Worm (Caenorhabditis elegans) whole organism, early embryonic: Measurements from ENCODE around the gene nspd-7.

Experiments
- B0310.2 ChIP-seq: sonication (generic microtip); optimal IDR thresholded peaks from 2 replicates; lab custom pipeline; 2016; ENCODE audit warnings: mild to moderate bottlenecking, missing genetic modification characterization, missing compliant biosample characterization
- ama-1 ChIP-seq: fragments of 150-350 bp; optimal IDR thresholded peaks from 2 replicates; lab custom pipeline; 2014
- ceh-36 ChIP-seq: sonication (generic microtip); optimal IDR thresholded peaks from 2 replicates; lab custom pipeline; 2016; ENCODE audit warnings: missing genetic modification characterization, inconsistent platforms, missing compliant biosample characterization
- ets-7 ChIP-seq: sonication (generic microtip); optimal IDR thresholded peaks from 2 replicates; lab custom pipeline; 2016; ENCODE audit warnings: missing genotype, missing genetic modification characterization, missing compliant biosample characterization
- flt-1 ChIP-seq: fragments of 200-800 bp; sonication (Bioruptor generic); IDR thresholded peaks from 2 replicates; pipeline ENCODE4 v1.3.6; 2022; ENCODE audit warnings: missing genetic modification characterization, missing compliant biosample characterization
- hnd-1 ChIP-seq: sonication (generic microtip); optimal IDR thresholded peaks from 2 replicates; lab custom pipeline; 2016; ENCODE audit warnings: missing genetic modification characterization, missing compliant biosample characterization
- pes-1 ChIP-seq: fragments of 200-800 bp; sonication (Bioruptor generic); IDR thresholded peaks from 2 replicates; pipeline ENCODE4 v1.3.6; 2022; ENCODE audit warnings: missing genetic modification reagents, missing genetic modification characterization, missing compliant biosample characterization
- sea-1 ChIP-seq: fragments of 200-800 bp; sonication (Bioruptor generic); conservative IDR thresholded peaks from 2 replicates; pipeline ENCODE4 v1.3.6; 2022; ENCODE audit warnings: missing genetic modification characterization, missing compliant biosample characterization
- tbx-11 ChIP-seq: fragments of 200-800 bp; sonication (Bioruptor generic); IDR thresholded peaks from 2 replicates; pipeline ENCODE4 v1.3.6; 2022; ENCODE audit warnings: missing genetic modification characterization, missing compliant biosample characterization
- tra-4 ChIP-seq: sonication (generic microtip); optimal IDR thresholded peaks from 2 replicates; lab custom pipeline; 2017; ENCODE audit warnings: missing genetic modification characterization, missing compliant biosample characterization

DNA sequence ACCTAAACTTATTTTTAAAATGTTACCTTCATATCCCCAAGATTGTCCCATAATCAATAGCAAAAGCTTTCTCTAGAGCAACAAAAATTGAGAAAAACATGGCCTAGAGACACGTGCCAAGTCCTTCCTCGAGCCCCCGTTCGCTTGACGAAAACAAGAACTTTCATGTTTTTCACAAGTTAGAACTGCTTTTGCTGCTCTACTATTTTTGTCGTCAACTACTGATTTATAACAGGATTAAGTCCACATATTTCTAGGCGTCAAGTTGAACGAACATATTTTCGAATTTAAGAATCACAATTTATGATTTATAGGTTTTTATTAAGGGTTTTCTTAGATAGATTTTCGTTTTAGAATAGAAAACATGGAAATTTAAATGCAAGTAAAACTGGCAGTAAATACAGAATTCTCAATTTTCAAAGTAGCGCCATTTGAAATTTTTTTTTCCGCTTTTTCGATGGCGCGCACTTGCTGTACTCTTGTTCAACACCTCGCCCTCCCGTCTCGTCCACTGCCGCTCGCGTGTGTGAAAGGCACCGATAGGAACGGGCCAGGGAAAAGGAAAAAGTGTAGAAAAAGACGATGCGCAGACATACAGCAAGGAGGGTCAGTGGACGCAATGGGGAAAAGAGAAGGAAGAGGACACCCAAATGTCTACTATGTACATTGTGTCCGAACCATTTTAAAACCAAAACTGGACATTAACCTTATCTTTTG, 15.4 kb upstream of the nspd-7 start, which contains the start of gene rad-51:
- TF ChIP-seq ama-1 (no peak), flt-1 (no peak), tbx-11 (GFP tag; lab: Robert Waterston, UW) (no peak), hnd-1 (tag; lab: Kevin White, UChicago) (no peak), tra-4 (tag; lab: Kevin White, UChicago) (no peak), ets-7 (tag; lab: Kevin White, UChicago) (no peak), pes-1 (GFP tag; lab: Robert Waterston, UW) (no peak), B0310.2 (tag; lab: Kevin White, UChicago) (no peak), ceh-36 (no peak), sea-1 (GFP tag; lab: Robert Waterston, UW) (no peak)
